Fruit fly (Drosophila melanogaster) whole organism, embryonic: Measurements from ENCODE around the gene Nf-YC.

Experiments used
- Atf-2 ChIP-seq: fragments of 200-800 bp; sonication (Bioruptor generic); optimal IDR thresholded peaks from 2 replicates; lab custom pipeline; 2016; ENCODE audit warnings: missing biosample characterization, missing genetic modification characterization
- Awh ChIP-seq: fragments of 200-800 bp; sonication (Bioruptor generic); IDR thresholded peaks from 2 replicates; pipeline ENCODE4, ENCODE4 v1.3.6; 2022; ENCODE audit warnings: missing biosample characterization, missing genetic modification characterization
- BtbVII ChIP-seq: fragments of 200-800 bp; sonication (Bioruptor generic); optimal IDR thresholded peaks from 3 replicates; lab custom pipeline; 2017; ENCODE audit warnings: missing biosample characterization, mild to moderate bottlenecking, missing genetic modification characterization
- CG10209 ChIP-seq: fragments of 200-800 bp; sonication (Bioruptor generic); optimal IDR thresholded peaks from 3 replicates; lab custom pipeline; 2017; ENCODE audit warnings: missing biosample characterization, mild to moderate bottlenecking, missing genetic modification characterization, missing genetic modification reagents
- CG11085 ChIP-seq: fragments of 200-800 bp; sonication (Bioruptor generic); IDR thresholded peaks from 2 replicates; pipeline ENCODE4 v1.3.6; 2022; ENCODE audit warnings: missing biosample characterization, missing genetic modification characterization
- CG11398 ChIP-seq: fragments of 200-800 bp; sonication (Bioruptor generic); optimal IDR thresholded peaks from 2 replicates; lab custom pipeline; 2016; ENCODE audit warnings: missing biosample characterization, missing genetic modification characterization
- CG11695 ChIP-seq: fragments of 200-800 bp; sonication (Bioruptor generic); IDR thresholded peaks from 3 replicates; pipeline ENCODE4 v1.3.6; 2022; ENCODE audit warnings: missing biosample characterization, missing genetic modification characterization
- CG12071 ChIP-seq: fragments of 200-800 bp; sonication (Bioruptor generic); optimal IDR thresholded peaks from 3 replicates; lab custom pipeline; 2018; ENCODE audit warnings: missing biosample characterization, mild to moderate bottlenecking, missing genetic modification characterization
- CG12299 ChIP-seq: fragments of 200-800 bp; sonication (Bioruptor generic); optimal IDR thresholded peaks from 2 replicates; lab custom pipeline; 2018; ENCODE audit warnings: missing biosample characterization, mild to moderate bottlenecking, missing genetic modification characterization
- CG15073 ChIP-seq: fragments of 200-800 bp; sonication (Bioruptor generic); optimal IDR thresholded peaks from 2 replicates; lab custom pipeline; 2016; ENCODE audit warnings: missing biosample characterization, missing genetic modification characterization
- CG15601 ChIP-seq: fragments of 200-800 bp; sonication (Bioruptor generic); optimal IDR thresholded peaks from 3 replicates; lab custom pipeline; 2019; ENCODE audit warnings: missing biosample characterization, mild to moderate bottlenecking, missing genetic modification characterization, moderate library complexity
- CG17829 ChIP-seq: fragments of 200-800 bp; optimal IDR thresholded peaks from 2 replicates; lab custom pipeline; 2019; ENCODE audit warnings: missing biosample characterization, mild to moderate bottlenecking, missing genetic modification characterization, moderate library complexity
- CG1792 ChIP-seq: fragments of 200-800 bp; sonication (Bioruptor generic); optimal IDR thresholded peaks from 2 replicates; lab custom pipeline; 2016; ENCODE audit warnings: missing biosample characterization, missing genetic modification characterization
- CG1832 ChIP-seq: fragments of 200-800 bp; sonication (Bioruptor generic); optimal IDR thresholded peaks from 2 replicates; lab custom pipeline; 2017; ENCODE audit warnings: missing biosample characterization, mild to moderate bottlenecking, missing genetic modification characterization, inconsistent platforms
- CG18619 ChIP-seq: fragments of 200-800 bp; sonication (Bioruptor generic); optimal IDR thresholded peaks from 3 replicates; lab custom pipeline; 2017; ENCODE audit warnings: missing biosample characterization, mild to moderate bottlenecking, missing genetic modification characterization
- CG2120 ChIP-seq: fragments of 200-800 bp; sonication (Bioruptor generic); optimal IDR thresholded peaks from 3 replicates; lab custom pipeline; 2016; ENCODE audit warnings: missing biosample characterization, missing genetic modification characterization
- CG2129 ChIP-seq: fragments of 200-800 bp; sonication (Bioruptor generic); IDR thresholded peaks from 2 replicates; pipeline ENCODE4 v1.3.6; 2022; ENCODE audit warnings: missing biosample characterization, missing genetic modification characterization; ENCODE audit not compliant: partially characterized antibody
- CG30431 ChIP-seq: fragments of 200-800 bp; sonication (Bioruptor generic); optimal IDR thresholded peaks from 2 replicates; lab custom pipeline; 2017; ENCODE audit warnings: missing biosample characterization, missing genetic modification characterization
- CG31365 ChIP-seq: fragments of 200-800 bp; sonication (Bioruptor generic); optimal IDR thresholded peaks from 2 replicates; lab custom pipeline; 2018; ENCODE audit warnings: missing biosample characterization, mild to moderate bottlenecking, missing genetic modification characterization
- CG5245 ChIP-seq: fragments of 200-800 bp; sonication (Bioruptor generic); optimal IDR thresholded peaks from 3 replicates; lab custom pipeline; 2016; ENCODE audit warnings: missing biosample characterization, missing genetic modification characterization
- CG8290 ChIP-seq, 3 experiments: fragments of 200-800 bp; sonication (Bioruptor generic); optimal IDR thresholded peaks; 2 replicates each; lab custom pipeline; 2016 to 2019; ENCODE audit warnings: missing biosample characterization in 3 of 3, missing genetic modification characterization in 3 of 3, mild to moderate bottlenecking in 2 of 3, moderate library complexity in 1 of 3
- CG9215 ChIP-seq: fragments of 200-800 bp; sonication (Bioruptor generic); IDR thresholded peaks from 2 replicates; pipeline ENCODE4 v1.3.6; 2022; ENCODE audit warnings: missing biosample characterization, missing genetic modification characterization
- Dip2 ChIP-seq: fragments of 200-800 bp; sonication (Bioruptor generic); IDR thresholded peaks from 2 replicates; pipeline ENCODE4 v1.3.6; 2022; ENCODE audit warnings: missing biosample characterization, missing genetic modification characterization
- Dref ChIP-seq: fragments of 200-800 bp; sonication (Bioruptor generic); IDR thresholded peaks from 2 replicates; pipeline ENCODE4 v1.3.6; 2022; ENCODE audit warnings: missing biosample characterization, missing genetic modification characterization
- Elba2 ChIP-seq: fragments of 200-800 bp; sonication (Bioruptor generic); optimal IDR thresholded peaks from 3 replicates; lab custom pipeline; 2016; ENCODE audit warnings: missing biosample characterization, missing genetic modification characterization
- Gsc ChIP-seq: fragments of 200-800 bp; sonication (Bioruptor generic); IDR thresholded peaks from 2 replicates; pipeline ENCODE4 v1.3.6; 2022; ENCODE audit warnings: missing biosample characterization, missing genetic modification characterization
- H2.0 ChIP-seq: fragments of 200-800 bp; sonication (Bioruptor generic); IDR thresholded peaks from 2 replicates; pipeline ENCODE4 v1.3.6; 2022; ENCODE audit warnings: missing biosample characterization, missing genetic modification characterization
- HLH4C ChIP-seq: fragments of 200-800 bp; sonication (Bioruptor generic); IDR thresholded peaks from 3 replicates; pipeline ENCODE4 v1.3.6; 2022; ENCODE audit warnings: missing biosample characterization, missing genetic modification characterization; ENCODE audit not compliant: partially characterized antibody
- Kr ChIP-seq: fragments of 200-800 bp; sonication (Bioruptor generic); optimal IDR thresholded peaks from 2 replicates; lab custom pipeline; 2017; ENCODE audit warnings: missing biosample characterization, mild to moderate bottlenecking, missing genetic modification characterization
- Ravus ChIP-seq: fragments of 200-800 bp; sonication (Bioruptor generic); IDR thresholded peaks from 2 replicates; pipeline ENCODE4 v1.3.6; 2022; ENCODE audit warnings: missing biosample characterization, missing genetic modification characterization
- Sox102F ChIP-seq: fragments of 200-800 bp; sonication (Bioruptor generic); optimal IDR thresholded peaks from 2 replicates; lab custom pipeline; 2018; ENCODE audit warnings: missing biosample characterization, mild to moderate bottlenecking, missing genetic modification characterization, moderate library complexity
- Xbp1 ChIP-seq: fragments of 200-800 bp; sonication (Bioruptor generic); optimal IDR thresholded peaks from 3 replicates; lab custom pipeline; 2016; ENCODE audit warnings: missing biosample characterization, mild to moderate bottlenecking, missing genetic modification characterization
- ac ChIP-seq: fragments of 200-800 bp; sonication (Bioruptor generic); optimal IDR thresholded peaks from 3 replicates; lab custom pipeline; 2017; ENCODE audit warnings: missing biosample characterization, mild to moderate bottlenecking, missing genetic modification characterization
- ap ChIP-seq: fragments of 200-800 bp; sonication (Bioruptor generic); IDR thresholded peaks from 2 replicates; pipeline ENCODE4 v1.3.6; 2022; ENCODE audit warnings: missing biosample characterization, missing genetic modification characterization
- ato ChIP-seq: fragments of 200-800 bp; sonication (Bioruptor generic); IDR thresholded peaks from 2 replicates; pipeline ENCODE4 v1.3.6; 2022; ENCODE audit warnings: missing biosample characterization, missing genetic modification characterization; ENCODE audit not compliant: partially characterized antibody
- cad ChIP-seq: fragments of >200 bp; optimal IDR thresholded peaks from 2 replicates; lab custom pipeline; 2017; ENCODE audit warnings: missing biosample characterization, missing genetic modification characterization
- cato ChIP-seq: fragments of 200-800 bp; sonication (Bioruptor generic); optimal IDR thresholded peaks from 2 replicates; lab custom pipeline; 2016; ENCODE audit warnings: missing biosample characterization, missing genetic modification characterization, borderline replicate concordance
- corto ChIP-seq: fragments of 200-800 bp; sonication (Bioruptor generic); optimal IDR thresholded peaks from 2 replicates; lab custom pipeline; 2016; ENCODE audit warnings: missing biosample characterization, mild to moderate bottlenecking, missing genetic modification characterization, moderate library complexity
- da ChIP-seq: fragments of 200-800 bp; sonication (Bioruptor generic); optimal IDR thresholded peaks from 2 replicates; lab custom pipeline; 2016; ENCODE audit warnings: missing biosample characterization, missing genetic modification characterization
- dati ChIP-seq: fragments of 200-800 bp; sonication (Bioruptor generic); IDR thresholded peaks from 2 replicates; pipeline ENCODE4 v1.3.6; 2022; ENCODE audit warnings: missing biosample characterization, missing genetic modification characterization
- hkb ChIP-seq, 2 experiments: fragments of 200-800 bp in 1 of 2; fragments of >200 bp in 1 of 2; sonication (Bioruptor generic) in 1 of 2; IDR thresholded peaks in 1 of 2; optimal IDR thresholded peaks in 1 of 2; 2 replicates each; pipeline versions ENCODE4 v1.3.6 to Lab custom; 2017 to 2022; ENCODE audit warnings: missing biosample characterization in 1 of 2, missing genetic modification characterization in 1 of 2
- jing ChIP-seq: fragments of 200-800 bp; sonication (Bioruptor generic); optimal IDR thresholded peaks from 2 replicates; lab custom pipeline; 2018; ENCODE audit warnings: missing biosample characterization, mild to moderate bottlenecking, missing genetic modification characterization
- otp ChIP-seq: fragments of 200-800 bp; sonication (Bioruptor generic); IDR thresholded peaks from 3 replicates; pipeline ENCODE4, ENCODE4 v1.3.6; 2022; ENCODE audit warnings: missing biosample characterization, missing genetic modification characterization
- pb ChIP-seq: fragments of 200-800 bp; sonication (Bioruptor generic); optimal IDR thresholded peaks from 3 replicates; lab custom pipeline; 2016; ENCODE audit warnings: missing biosample characterization, missing genetic modification characterization
- pzg ChIP-seq: fragments of 200-800 bp; sonication (Bioruptor generic); optimal IDR thresholded peaks from 3 replicates; lab custom pipeline; 2018; ENCODE audit warnings: missing biosample characterization, mild to moderate bottlenecking, missing genetic modification characterization, moderate library complexity
- toy ChIP-seq: fragments of 200-800 bp; sonication (Bioruptor generic); IDR thresholded peaks from 2 replicates; pipeline ENCODE4 v1.3.6; 2022; ENCODE audit warnings: missing biosample characterization, missing genetic modification characterization
- trem ChIP-seq: fragments of 200-800 bp; optimal IDR thresholded peaks from 3 replicates; lab custom pipeline; 2019; ENCODE audit warnings: missing biosample characterization, mild to moderate bottlenecking, missing genetic modification characterization, moderate library complexity
- wor ChIP-seq: fragments of 200-800 bp; sonication (Bioruptor generic); IDR thresholded peaks from 2 replicates; pipeline ENCODE4 v1.3.6; 2022; ENCODE audit warnings: missing biosample characterization, missing genetic modification characterization

Nf-YC gene

dm6 chrX:6849178-6849956 is 28.6 kb upstream of the Nf-YC start, which contains the start of the genes Cht11 and CG4558 (continued):
- TF ChIP-seq Atf-2, result peak; percentile 33
- TF ChIP-seq Sox102F (GFP tag; lab: Kevin White, UChicago), result peak; percentile 85
- peak; percentile 48 for TF ChIP-seq pzg (GFP tag; lab: Kevin White, UChicago)
- TF ChIP-seq CG12071 (GFP tag; lab: Kevin White, UChicago), result peak; percentile 15
- TF ChIP-seq CG10209 (GFP tag; lab: Kevin White, UChicago), result peak; percentile 76
- no peak for TF ChIP-seq Kr (GFP tag; lab: Kevin White, UChicago)
- peak; percentile 46 for TF ChIP-seq CG5245 (GFP tag; lab: Kevin White, UChicago)
- TF ChIP-seq Awh (GFP tag; lab: Robert Waterston, UW), result peak; percentile 64; the same call in 1 of the 2 replicates
- peak; percentile 83 for TF ChIP-seq CG11695 (GFP tag; lab: Robert Waterston, UW)
- TF ChIP-seq wor (GFP tag; lab: Robert Waterston, UW), result peak; percentile 58
- TF ChIP-seq CG15073 (GFP tag; lab: Kevin White, UChicago), result no peak
- TF ChIP-seq otp (GFP tag; lab: Robert Waterston, UW), result peak; percentile 35; the same call in 1 of the 3 replicates
- peak; percentile 71 for TF ChIP-seq BtbVII (GFP tag; lab: Kevin White, UChicago)
- TF ChIP-seq Gsc (GFP tag; lab: Robert Waterston, UW), result peak; percentile 14; the same call in 1 of the 2 replicates
- TF ChIP-seq Ravus (GFP tag; lab: Robert Waterston, UW), result peak; percentile 48
- TF ChIP-seq CG12299, result peak; percentile 73
- TF ChIP-seq jing (GFP tag; lab: Kevin White, UChicago), result peak; percentile 30
- peak; percentile 69 for TF ChIP-seq HLH4C
- TF ChIP-seq CG11085 (GFP tag; lab: Robert Waterston, UW), result peak; percentile 68
- peak; percentile 64 for TF ChIP-seq CG15601 (tag; lab: Kevin White, UChicago)
- TF ChIP-seq CG8290 (GFP tag; optimal IDR thresholded peaks at IDR 0.05; lab: Kevin White, UChicago), result peak; percentile 62
- TF ChIP-seq CG8290 (tag; optimal IDR thresholded peaks at IDR 0.05; lab: Kevin White, UChicago), result peak in 1 of 2 experiments; percentile 56
- no peak for TF ChIP-seq CG2129
- TF ChIP-seq cato (GFP tag; lab: Kevin White, UChicago), result peak; percentile 71
- peak; percentile 74 for TF ChIP-seq Dref (GFP tag; lab: Robert Waterston, UW)
- peak; percentile 10 for TF ChIP-seq CG1792 (GFP tag; lab: Kevin White, UChicago)
- TF ChIP-seq Dip2 (GFP tag; lab: Robert Waterston, UW), result no peak
- peak; percentile 75 for TF ChIP-seq H2.0
- TF ChIP-seq dati (GFP tag; lab: Robert Waterston, UW), result no peak
- no peak for TF ChIP-seq ac (GFP tag; lab: Kevin White, UChicago)
- TF ChIP-seq Elba2, result no peak
- TF ChIP-seq CG18619 (GFP tag; lab: Kevin White, UChicago), result peak; percentile 69
- TF ChIP-seq pb (GFP tag; lab: Kevin White, UChicago), result no peak
- TF ChIP-seq CG30431 (GFP tag; lab: Kevin White, UChicago), result peak; percentile 52
- peak; percentile 77 for TF ChIP-seq CG9215
- peak; percentile 87 for TF ChIP-seq Xbp1 (GFP tag; lab: Kevin White, UChicago)
- TF ChIP-seq cad (GFP tag; lab: Kevin White, UChicago), result no peak
- TF ChIP-seq CG11398, result no peak
- peak; percentile 30; the same call in 1 of the 2 replicates for TF ChIP-seq toy (GFP tag; lab: Robert Waterston, UW)
- no peak for TF ChIP-seq da (GFP tag; lab: Kevin White, UChicago)
- TF ChIP-seq trem (tag; lab: Kevin White, UChicago), result peak; percentile 77
- TF ChIP-seq corto (GFP tag; lab: Kevin White, UChicago), result peak; percentile 69
- peak; percentile 90 for TF ChIP-seq CG2120 (GFP tag; lab: Kevin White, UChicago)
- peak; percentile 4 for TF ChIP-seq CG31365
- no peak for TF ChIP-seq CG1832 (GFP tag; lab: Kevin White, UChicago)
- TF ChIP-seq CG17829 (tag; lab: Kevin White, UChicago), result peak; percentile 87
- TF ChIP-seq ap (GFP tag; lab: Robert Waterston, UW), result peak; percentile 63
- TF ChIP-seq hkb (optimal IDR thresholded peaks at IDR 0.05; lab: Kevin White, UChicago), result no peak
- TF ChIP-seq hkb (GFP tag; IDR thresholded peaks at IDR 0.05; lab: Robert Waterston, UW), result peak; percentile 84
- no peak for TF ChIP-seq ato
